Worm (Caenorhabditis elegans) whole organism, L4/young adult: Measurements from ENCODE around the gene idh-1.

Source experiments
- dao-5 ChIP-seq: sonication (generic microtip); optimal IDR thresholded peaks from 2 replicates; lab custom pipeline; 2016; ENCODE audit warnings: missing genotype, missing genetic modification characterization, moderate library complexity, missing compliant biosample characterization
- him-1 ChIP-seq: sonication (generic microtip); optimal IDR thresholded peaks from 2 replicates; lab custom pipeline; 2016; ENCODE audit warnings: missing genotype, missing genetic modification reagents, missing genetic modification characterization, missing compliant biosample characterization

DNA sequence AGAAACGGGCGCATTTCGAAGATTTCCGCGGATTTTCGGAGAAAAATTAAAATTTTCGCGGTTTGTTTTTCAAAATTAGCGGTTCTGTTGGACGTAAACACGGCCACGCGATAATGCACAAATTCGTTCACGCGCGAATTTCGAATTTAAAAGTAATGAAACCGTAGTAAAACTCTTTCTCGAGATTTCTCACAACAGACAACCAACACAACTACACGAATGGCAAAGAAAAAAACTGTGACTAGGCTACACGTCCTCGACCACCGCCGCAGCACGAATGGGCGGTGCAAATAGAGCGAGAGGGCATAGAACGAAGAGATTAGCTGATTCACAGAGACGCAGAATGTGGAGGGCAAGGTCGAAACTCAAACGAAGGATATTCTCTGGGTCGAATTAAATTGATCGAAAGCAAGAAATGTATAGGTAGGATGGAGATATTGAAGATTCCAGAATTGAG, at the start of gene idh-1:
- TF ChIP-seq dao-5 (tag; lab: Kevin White, UChicago): no peak
- TF ChIP-seq him-1 (tag; lab: Kevin White, UChicago): no peak
